Fruit fly (Drosophila melanogaster): ENCODE data around the gene CG15599.
A peak's percentile ranks its signal among the peaks of the same experiment; 100 is the strongest.

The CG15599 gene

DNA sequence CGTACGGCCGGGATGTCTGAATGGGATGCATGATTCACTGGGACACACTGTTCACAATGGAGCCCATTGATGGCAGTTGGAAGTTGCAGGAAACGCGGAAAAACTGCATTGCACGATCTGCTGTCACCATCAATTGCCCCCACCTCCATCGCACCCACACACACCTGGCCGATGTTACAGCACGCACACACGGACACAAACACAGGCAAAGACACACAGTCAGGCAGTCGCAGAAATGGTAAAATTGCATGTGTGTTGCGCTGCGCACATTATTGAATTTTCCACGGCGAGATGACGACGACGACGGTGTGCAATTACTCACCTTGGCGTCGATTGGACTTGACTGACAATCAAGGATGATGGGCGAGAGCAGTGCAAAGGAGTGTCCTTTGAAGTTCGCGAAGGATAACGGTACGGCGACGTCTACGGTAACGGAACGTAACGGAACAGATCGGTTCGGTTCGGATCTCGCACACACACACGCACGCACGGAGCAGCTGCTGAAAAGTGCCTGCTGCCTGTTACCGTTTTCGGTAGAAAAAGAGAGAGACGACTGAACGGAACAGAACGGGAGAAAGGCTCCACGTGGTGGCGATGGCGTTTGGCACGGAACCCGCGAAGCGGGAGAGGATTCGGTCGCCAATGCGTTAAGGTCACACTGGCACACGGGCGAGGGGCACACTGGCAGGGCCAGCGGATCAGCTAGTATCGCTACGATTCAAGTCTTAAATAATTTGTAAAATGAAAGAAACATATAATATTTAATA is 21.5 kb upstream of the CG15599 start, which contains the start of the genes CG9281 and CG15601 (continued):
- no peak for TF ChIP-seq zf30C (GFP tag; optimal IDR thresholded peaks at IDR 0.05)
- no peak for TF ChIP-seq hkb (optimal IDR thresholded peaks at IDR 0.05)
- TF ChIP-seq hkb (GFP tag; IDR thresholded peaks at IDR 0.05), result no peak
- TF ChIP-seq CG17802 (tag; optimal IDR thresholded peaks at IDR 0.05), result no peak
- TF ChIP-seq zfh2 (GFP tag; optimal IDR thresholded peaks at IDR 0.05), result no peak
- no peak for TF ChIP-seq kah (GFP tag; optimal IDR thresholded peaks at IDR 0.05)
- no peak for TF ChIP-seq CG12219 (GFP tag; optimal IDR thresholded peaks at IDR 0.05)
- TF ChIP-seq CG1529 (GFP tag; optimal IDR thresholded peaks at IDR 0.05), result no peak
- TF ChIP-seq CG12659 (GFP tag; optimal IDR thresholded peaks at IDR 0.05), result peak; percentile 54
- no peak for TF ChIP-seq bowl (GFP tag; IDR thresholded peaks at IDR 0.05)
- peak; percentile 42; the same call in 1 of the 2 replicates for TF ChIP-seq NFAT (GFP tag; IDR thresholded peaks at IDR 0.05)
- no peak for TF ChIP-seq CG18764 (GFP tag; optimal IDR thresholded peaks at IDR 0.05)
- no peak for TF ChIP-seq CG43689 (GFP tag; IDR thresholded peaks at IDR 0.05)
- TF ChIP-seq CG12104 (GFP tag; optimal IDR thresholded peaks at IDR 0.05), result no peak
- TF ChIP-seq CG11695 (GFP tag; IDR thresholded peaks at IDR 0.05), result no peak
- TF ChIP-seq sna (GFP tag; IDR thresholded peaks at IDR 0.05; ENCODE audit: partially characterized antibody), result peak; percentile 31; the same call in 1 of the 2 replicates
- TF ChIP-seq CG11093 (GFP tag; IDR thresholded peaks at IDR 0.05), result no peak
- peak in 1 of 2 experiments; percentile 39 for TF ChIP-seq crp (GFP tag; optimal IDR thresholded peaks at IDR 0.05)
- peak; percentile 13 for TF ChIP-seq Sry-δ (GFP tag; optimal IDR thresholded peaks at IDR 0.05)
- no peak for TF ChIP-seq org-1 (GFP tag; optimal IDR thresholded peaks at IDR 0.05)
- TF ChIP-seq CG2202 (tag; optimal IDR thresholded peaks at IDR 0.05), result no peak
- peak; percentile 14; the same call in 1 of the 2 replicates for TF ChIP-seq MBD-R2 (GFP tag; IDR thresholded peaks at IDR 0.05)
- TF ChIP-seq dm (GFP tag; optimal IDR thresholded peaks at IDR 0.05), result peak; percentile 96
- TF ChIP-seq pan (optimal IDR thresholded peaks at IDR 0.05), result no peak
- no peak for TF ChIP-seq pan (GFP tag; optimal IDR thresholded peaks at IDR 0.05 in 1 of 2, IDR thresholded peaks at IDR 0.05 in 1 of 2)
- peak; percentile 48; the same call in 1 of the 3 replicates for TF ChIP-seq knrl (GFP tag; IDR thresholded peaks at IDR 0.05; ENCODE audit: partially characterized antibody)
- TF ChIP-seq lmd (GFP tag; IDR thresholded peaks at IDR 0.05), result no peak
- no peak for TF ChIP-seq Poxn (GFP tag; IDR thresholded peaks at IDR 0.05)
- TF ChIP-seq Ets97D (GFP tag; optimal IDR thresholded peaks at IDR 0.05), result peak; percentile 22
- TF ChIP-seq CG17829 (tag; optimal IDR thresholded peaks at IDR 0.05), result peak; percentile 21
- TF ChIP-seq gsb-n (tag; optimal IDR thresholded peaks at IDR 0.05), result no peak
- TF ChIP-seq Trl (optimal IDR thresholded peaks at IDR 0.05), result no peak
- no peak for TF ChIP-seq Trl (GFP tag; optimal IDR thresholded peaks at IDR 0.05)
- no peak for TF ChIP-seq CG18262 (tag; optimal IDR thresholded peaks at IDR 0.05)
- TF ChIP-seq CG13287 (GFP tag; IDR thresholded peaks at IDR 0.05; ENCODE audit: partially characterized antibody), result peak; percentile 20; the same call in 1 of the 2 replicates
- TF ChIP-seq pfk (GFP tag; optimal IDR thresholded peaks at IDR 0.05), result peak; percentile 89
- peak; percentile 49 for TF ChIP-seq CG4617 (GFP tag; optimal IDR thresholded peaks at IDR 0.05; ENCODE audit: borderline replicate concordance)
- no peak for TF ChIP-seq az2 (GFP tag; optimal IDR thresholded peaks at IDR 0.05)
- TF ChIP-seq Ets65A (GFP tag), result peak; percentile 32
- TF ChIP-seq MESR4 (GFP tag; optimal IDR thresholded peaks at IDR 0.05), result peak; percentile 77
- no peak for TF ChIP-seq Atf3 (GFP tag; optimal IDR thresholded peaks at IDR 0.05)
- TF ChIP-seq chif (GFP tag; optimal IDR thresholded peaks at IDR 0.05), result no peak
- peak in 1 of 2 experiments; percentile 33 for TF ChIP-seq insv (GFP tag; optimal IDR thresholded peaks at IDR 0.05)
- no peak for TF ChIP-seq CTCF (GFP tag; optimal IDR thresholded peaks at IDR 0.05)
- TF ChIP-seq otp (GFP tag; IDR thresholded peaks at IDR 0.05), result peak; percentile 9; the same call in 1 of the 3 replicates
- no peak for TF ChIP-seq Camta (GFP tag; optimal IDR thresholded peaks at IDR 0.05)
- peak; percentile 10; the same call in 1 of the 2 replicates for TF ChIP-seq Scr (GFP tag; IDR thresholded peaks at IDR 0.05; ENCODE audit: partially characterized antibody)
- no peak for TF ChIP-seq nau (GFP tag; optimal IDR thresholded peaks at IDR 0.05)
- TF ChIP-seq CG16863 (GFP tag; optimal IDR thresholded peaks at IDR 0.05), result no peak
- TF ChIP-seq ac (GFP tag; optimal IDR thresholded peaks at IDR 0.05), result peak; percentile 6
- no peak for TF ChIP-seq CG13775 (GFP tag; optimal IDR thresholded peaks at IDR 0.05)

Measured in whole organism, embryonic.